Fruit fly (Drosophila melanogaster): ENCODE data around the gene CG15563.

The CG15563 gene

dm6 chr3R:31215830-31216229 is 16.3 kb downstream of the CG15563 start, which contains the start of gene CG15561 (continued):
- no peak for TF ChIP-seq so (GFP tag; IDR thresholded peaks at IDR 0.05)
- no peak for TF ChIP-seq grn (GFP tag; optimal IDR thresholded peaks at IDR 0.05)
- no peak for TF ChIP-seq D (optimal IDR thresholded peaks at IDR 0.05)
- TF ChIP-seq D (GFP tag; optimal IDR thresholded peaks at IDR 0.05), result no peak
- TF ChIP-seq Ptx1 (GFP tag; IDR thresholded peaks at IDR 0.05), result no peak
- peak; percentile 84 for TF ChIP-seq CG1603 (tag; optimal IDR thresholded peaks at IDR 0.05)
- TF ChIP-seq CG13287 (GFP tag; IDR thresholded peaks at IDR 0.05; ENCODE audit: partially characterized antibody), result no peak
- TF ChIP-seq nerfin-2 (GFP tag; IDR thresholded peaks at IDR 0.05; ENCODE audit: partially characterized antibody), result no peak
- TF ChIP-seq C15 (GFP tag; IDR thresholded peaks at IDR 0.05), result no peak
- TF ChIP-seq CG6254 (GFP tag; optimal IDR thresholded peaks at IDR 0.05), result peak; percentile 100
- no peak for TF ChIP-seq ttk (GFP tag; IDR thresholded peaks at IDR 0.05)
- TF ChIP-seq CG16813 (GFP tag; IDR thresholded peaks at IDR 0.05; ENCODE audit: partially characterized antibody), result no peak
- no peak for TF ChIP-seq disco-r (GFP tag; optimal IDR thresholded peaks at IDR 0.05)
- TF ChIP-seq zfh1 (GFP tag; IDR thresholded peaks at IDR 0.05), result no peak
- TF ChIP-seq MESR4 (GFP tag; optimal IDR thresholded peaks at IDR 0.05), result peak; percentile 59
- peak; percentile 43 for TF ChIP-seq her (GFP tag; optimal IDR thresholded peaks at IDR 0.05)
- TF ChIP-seq CrebB (tag; optimal IDR thresholded peaks at IDR 0.05), result peak; percentile 64
- TF ChIP-seq p53 (GFP tag; optimal IDR thresholded peaks at IDR 0.05), result no peak
- no peak for TF ChIP-seq fu2 (GFP tag; optimal IDR thresholded peaks at IDR 0.05)
- no peak for TF ChIP-seq CG5953 (GFP tag; IDR thresholded peaks at IDR 0.05)
- no peak for TF ChIP-seq GATAe (GFP tag; conservative IDR thresholded peaks at IDR 0.05)
- TF ChIP-seq fd64A (GFP tag; optimal IDR thresholded peaks at IDR 0.05), result peak; percentile 60
- TF ChIP-seq fru (optimal IDR thresholded peaks at IDR 0.05), result no peak
- peak; percentile 22 for TF ChIP-seq Sry-β (GFP tag; optimal IDR thresholded peaks at IDR 0.05)
- TF ChIP-seq danr (GFP tag; IDR thresholded peaks at IDR 0.05), result no peak
- no peak for TF ChIP-seq Tbp (GFP tag; optimal IDR thresholded peaks at IDR 0.05)
- no peak for TF ChIP-seq CG4820 (GFP tag; optimal IDR thresholded peaks at IDR 0.05)
- TF ChIP-seq Optix (GFP tag; IDR thresholded peaks at IDR 0.05), result no peak
- TF ChIP-seq CG15696 (tag; optimal IDR thresholded peaks at IDR 0.05), result peak; percentile 52
- TF ChIP-seq kay (GFP tag; optimal IDR thresholded peaks at IDR 0.05), result no peak
- peak; percentile 48 for TF ChIP-seq pb (GFP tag; optimal IDR thresholded peaks at IDR 0.05)
- peak; percentile 25 for TF ChIP-seq phol (tag; optimal IDR thresholded peaks at IDR 0.05)
- TF ChIP-seq scrt (GFP tag; optimal IDR thresholded peaks at IDR 0.05), result no peak
- TF ChIP-seq fd96Cb (tag; optimal IDR thresholded peaks at IDR 0.05), result no peak
- peak; percentile 50 for TF ChIP-seq Bdp1 (GFP tag; optimal IDR thresholded peaks at IDR 0.05)
- peak; percentile 47 for TF ChIP-seq Mes4 (GFP tag; optimal IDR thresholded peaks at IDR 0.05)
- TF ChIP-seq insv (GFP tag; optimal IDR thresholded peaks at IDR 0.05), result peak in 1 of 2 experiments; percentile 31
- no peak for TF ChIP-seq CG14860 (GFP tag; IDR thresholded peaks at IDR 0.05; ENCODE audit: partially characterized antibody)
- TF ChIP-seq inv (GFP tag; IDR thresholded peaks at IDR 0.05; ENCODE audit: partially characterized antibody), result no peak
- TF ChIP-seq Meics (GFP tag; optimal IDR thresholded peaks at IDR 0.05), result peak; percentile 47
- TF ChIP-seq sr (GFP tag; IDR thresholded peaks at IDR 0.05), result no peak
- TF ChIP-seq CG12219 (GFP tag; optimal IDR thresholded peaks at IDR 0.05), result no peak
- TF ChIP-seq sc (optimal IDR thresholded peaks at IDR 0.05), result no peak
- peak; percentile 25 for TF ChIP-seq sc (GFP tag; optimal IDR thresholded peaks at IDR 0.05)
- TF ChIP-seq CG3407 (GFP tag; optimal IDR thresholded peaks at IDR 0.05), result peak; percentile 49
- TF ChIP-seq CG3281 (GFP tag; optimal IDR thresholded peaks at IDR 0.05), result no peak
- TF ChIP-seq ase (GFP tag; IDR thresholded peaks at IDR 0.05), result no peak
- peak; percentile 81 for TF ChIP-seq CG15514 (GFP tag; optimal IDR thresholded peaks at IDR 0.05)
- TF ChIP-seq bigmax (GFP tag; optimal IDR thresholded peaks at IDR 0.05), result peak; percentile 67
- TF ChIP-seq CG8290 (GFP tag; optimal IDR thresholded peaks at IDR 0.05), result no peak
- no peak for TF ChIP-seq CG8290 (tag; optimal IDR thresholded peaks at IDR 0.05)
- TF ChIP-seq CG13775 (GFP tag; optimal IDR thresholded peaks at IDR 0.05), result peak; percentile 6
- TF ChIP-seq E2f2 (GFP tag; IDR thresholded peaks at IDR 0.05), result no peak

Data from whole organism, embryonic.